Worm (Caenorhabditis elegans) whole organism, young adult: Measurements from ENCODE around the gene dct-1.

ENCODE experiments used
- F52B5.7 ChIP-seq: sonication (generic microtip); optimal IDR thresholded peaks from 2 replicates; lab custom pipeline; 2016; ENCODE audit warnings: mild to moderate bottlenecking, missing genetic modification characterization, missing compliant biosample characterization
- F57C9.4 ChIP-seq: sonication (generic microtip); optimal IDR thresholded peaks from 2 replicates; lab custom pipeline; 2017; ENCODE audit warnings: mild to moderate bottlenecking, missing genetic modification characterization, missing compliant biosample characterization
- K11D2.4 ChIP-seq: fragments of 200-800 bp; sonication (Bioruptor generic); IDR thresholded peaks from 2 replicates; pipeline ENCODE4 v1.3.6; 2022; ENCODE audit warnings: missing genetic modification reagents, missing genetic modification characterization, missing compliant biosample characterization
- Y53G8AR.9 ChIP-seq: fragments of 200-800 bp; sonication (Bioruptor generic); conservative IDR thresholded peaks from 2 replicates; pipeline ENCODE4 v1.3.6; 2022; ENCODE audit warnings: missing genetic modification reagents, missing genetic modification characterization, missing compliant biosample characterization
- Y67H2A.10 ChIP-seq: fragments of 200-800 bp; sonication (Bioruptor generic); conservative IDR thresholded peaks from 2 replicates; pipeline ENCODE4 v1.3.6; 2022; ENCODE audit warnings: missing genetic modification reagents, missing genetic modification characterization, missing compliant biosample characterization
- akir-1 ChIP-seq: fragments of 200-800 bp; sonication (Bioruptor generic); optimal IDR thresholded peaks from 2 replicates; lab custom pipeline; 2018; ENCODE audit warnings: mild to moderate bottlenecking, missing genetic modification characterization, moderate library complexity, missing compliant biosample characterization
- atf-7 ChIP-seq: sonication (generic microtip); optimal IDR thresholded peaks from 2 replicates; lab custom pipeline; 2017; ENCODE audit warnings: mild to moderate bottlenecking, missing genetic modification characterization, missing compliant biosample characterization
- cebp-1 ChIP-seq, 2 experiments: fragments of 200-800 bp in 1 of 2; sonication (Bioruptor generic) in 1 of 2; sonication (generic microtip) in 1 of 2; IDR thresholded peaks in 1 of 2; optimal IDR thresholded peaks in 1 of 2; 2 replicates each; pipeline versions ENCODE4 v1.3.6 to Lab custom; 2017 to 2022; ENCODE audit warnings: missing compliant biosample characterization in 2 of 2, missing genetic modification characterization in 2 of 2, mild to moderate bottlenecking in 1 of 2, missing genetic modification reagents in 1 of 2, moderate library complexity in 1 of 2
- ceh-40 ChIP-seq: fragments of 200-800 bp; sonication (Bioruptor generic); IDR thresholded peaks from 2 replicates; pipeline ENCODE4 v1.3.6; 2022; ENCODE audit warnings: missing genetic modification characterization, missing compliant biosample characterization
- chd-7 ChIP-seq: sonication (generic microtip); optimal IDR thresholded peaks from 2 replicates; lab custom pipeline; 2016; ENCODE audit warnings: mild to moderate bottlenecking, missing genetic modification characterization, moderate library complexity, missing compliant biosample characterization
- egl-18 ChIP-seq: fragments of 200-800 bp; sonication (Bioruptor generic); IDR thresholded peaks from 2 replicates; pipeline ENCODE4 v1.3.6; 2022; ENCODE audit warnings: missing genetic modification reagents, missing genetic modification characterization, missing compliant biosample characterization
- gei-17 ChIP-seq: fragments of 200-800 bp; sonication (Bioruptor generic); optimal IDR thresholded peaks from 2 replicates; lab custom pipeline; 2018; ENCODE audit warnings: mild to moderate bottlenecking, missing genetic modification characterization, missing compliant biosample characterization
- hsf-1 ChIP-seq: fragments of 200-800 bp; sonication (Bioruptor generic); IDR thresholded peaks from 2 replicates; pipeline ENCODE4 v1.3.6; 2022; ENCODE audit warnings: missing genetic modification reagents, missing genetic modification characterization, missing compliant biosample characterization
- let-607 ChIP-seq, 2 experiments: fragments of 200-800 bp in 1 of 2; sonication (Bioruptor generic) in 1 of 2; sonication (generic microtip) in 1 of 2; optimal IDR thresholded peaks; 2 replicates each; lab custom pipeline; 2016 to 2018; ENCODE audit warnings: mild to moderate bottlenecking in 2 of 2, missing compliant biosample characterization in 2 of 2, missing genetic modification characterization in 2 of 2, moderate library complexity in 2 of 2, missing genotype in 1 of 2
- lin-26 ChIP-seq: fragments of 200-800 bp; sonication (Bioruptor generic); IDR thresholded peaks from 2 replicates; pipeline ENCODE4 v1.3.6; 2022; ENCODE audit warnings: missing genetic modification reagents, missing genetic modification characterization, missing compliant biosample characterization
- lin-35 ChIP-seq, 3 experiments: fragments of 150-350 bp in 2 of 3; sonication (generic microtip) in 1 of 3; optimal IDR thresholded peaks; 2 replicates each; lab custom pipeline; 2014 to 2018; ENCODE audit warnings: missing biosample characterization in 3 of 3, missing genetic modification characterization in 3 of 3, missing genetic modification reagents in 3 of 3
- lin-40 ChIP-seq: sonication (generic microtip); optimal IDR thresholded peaks from 2 replicates; lab custom pipeline; 2016; ENCODE audit warnings: missing genetic modification characterization, mild to moderate bottlenecking, missing compliant biosample characterization, missing genotype, missing genetic modification reagents
- lin-54 ChIP-seq: fragments of 200-800 bp; sonication (Bioruptor generic); optimal IDR thresholded peaks from 2 replicates; lab custom pipeline; 2018; ENCODE audit warnings: mild to moderate bottlenecking, missing genetic modification characterization, missing compliant biosample characterization
- madf-3 ChIP-seq: fragments of 200-800 bp; sonication (Bioruptor generic); IDR thresholded peaks from 2 replicates; pipeline ENCODE4 v1.3.6; 2022; ENCODE audit warnings: missing genetic modification reagents, missing genetic modification characterization, missing compliant biosample characterization
- mcd-1 ChIP-seq: fragments of 200-800 bp; sonication (Bioruptor generic); IDR thresholded peaks from 2 replicates; pipeline ENCODE4 v1.3.6; 2022; ENCODE audit warnings: missing genetic modification reagents, missing genetic modification characterization, missing compliant biosample characterization
- nfyb-1 ChIP-seq: fragments of 200-800 bp; sonication (Bioruptor generic); IDR thresholded peaks from 2 replicates; pipeline ENCODE4 v1.3.6; 2022; ENCODE audit warnings: missing genetic modification reagents, missing genetic modification characterization, missing compliant biosample characterization
- nhr-80 ChIP-seq: sonication (generic microtip); optimal IDR thresholded peaks from 2 replicates; lab custom pipeline; 2016; ENCODE audit warnings: missing genetic modification characterization, missing compliant biosample characterization
- pha-4 ChIP-seq: fragments of 150-350 bp; sonication (generic microtip); optimal IDR thresholded peaks from 2 replicates; lab custom pipeline; 2014; ENCODE audit warnings: missing biosample characterization, missing genetic modification reagents, missing genetic modification characterization
- repo-1 ChIP-seq: sonication (generic microtip); optimal IDR thresholded peaks from 2 replicates; lab custom pipeline; 2017; ENCODE audit warnings: mild to moderate bottlenecking, missing genetic modification characterization, missing compliant biosample characterization
- rpc-1 ChIP-seq, 2 experiments: fragments of 150-350 bp in 1 of 2; sonication (generic microtip) in 1 of 2; optimal IDR thresholded peaks; 2 replicates each; lab custom pipeline; 2014 to 2018; ENCODE audit warnings: missing biosample characterization in 1 of 2, missing genetic modification characterization in 1 of 2, missing genetic modification reagents in 1 of 2, missing genotype in 1 of 2
- somi-1 ChIP-seq: fragments of 200-800 bp; sonication (Bioruptor generic); optimal IDR thresholded peaks from 2 replicates; lab custom pipeline; 2018; ENCODE audit warnings: mild to moderate bottlenecking, missing genetic modification characterization, missing compliant biosample characterization
- ztf-22 ChIP-seq: fragments of 200-800 bp; sonication (Bioruptor generic); optimal IDR thresholded peaks from 2 replicates; lab custom pipeline; 2018; ENCODE audit warnings: mild to moderate bottlenecking, missing genetic modification characterization, moderate library complexity, missing compliant biosample characterization
- ztf-26 ChIP-seq: sonication (generic microtip); optimal IDR thresholded peaks from 2 replicates; lab custom pipeline; 2017; ENCODE audit warnings: missing genetic modification characterization, missing compliant biosample characterization
- ztf-28 ChIP-seq: fragments of 200-800 bp; sonication (Bioruptor generic); IDR thresholded peaks from 2 replicates; pipeline ENCODE4 v1.3.6; 2022; ENCODE audit warnings: missing genetic modification reagents, missing genetic modification characterization, missing compliant biosample characterization
- ztf-3 ChIP-seq: fragments of 200-800 bp; sonication (Bioruptor generic); optimal IDR thresholded peaks from 2 replicates; lab custom pipeline; 2018; ENCODE audit warnings: mild to moderate bottlenecking, missing genetic modification characterization, missing compliant biosample characterization

dct-1 gene

ce11 chrX:7985495-7986029, 31.4 kb downstream of the dct-1 start, which contains the start of gene F45E1.4:
TSS of gene F45E1.4 (plus strand) at chrX:7985979.
- no peak for TF ChIP-seq Y67H2A.10 (GFP tag; lab: Robert Waterston, UW)
- 0 out of 2 replicates have a peak, but pooled peaks have one; percentile 19 for TF ChIP-seq hsf-1 (GFP tag; lab: Robert Waterston, UW)
- TF ChIP-seq gei-17: no peak

ce11 chrX:7986892-7987291, 32.7 kb downstream of the dct-1 start:
- peak; percentile 5 for TF ChIP-seq pha-4 (tag; lab: Kevin White, UChicago)
- 0 out of 2 replicates have a peak, but pooled peaks have one; percentile 14 for TF ChIP-seq mcd-1 (GFP tag; lab: Robert Waterston, UW)
- peak; percentile 56 for TF ChIP-seq lin-40 (tag; lab: Kevin White, UChicago)
- peak in 1 of 2 experiments; percentile 34 for TF ChIP-seq let-607 (tag; optimal IDR thresholded peaks at IDR 0.05; lab: Kevin White, UChicago)
- TF ChIP-seq somi-1: peak; percentile 67
- TF ChIP-seq F52B5.7: no peak
- no peak for TF ChIP-seq lin-54 (GFP tag; lab: Kevin White, UChicago)
- TF ChIP-seq egl-18 (GFP tag; lab: Robert Waterston, UW): no peak
- peak; percentile 19 for TF ChIP-seq chd-7 (tag; lab: Kevin White, UChicago)
- TF ChIP-seq hsf-1 (GFP tag; lab: Robert Waterston, UW): no peak
- TF ChIP-seq F57C9.4: no peak
- TF ChIP-seq K11D2.4 (GFP tag; lab: Robert Waterston, UW): peak; percentile 53; the same call in 1 of the 2 replicates
- TF ChIP-seq repo-1: peak; percentile 14
- no peak for TF ChIP-seq cebp-1 (GFP tag; IDR thresholded peaks at IDR 0.05; lab: Robert Waterston, UW)
- TF ChIP-seq cebp-1 (tag; optimal IDR thresholded peaks at IDR 0.05; lab: Kevin White, UChicago): peak; percentile 28
- peak; percentile 43 for TF ChIP-seq nhr-80 (tag; lab: Kevin White, UChicago)
- 0 out of 2 replicates have a peak, but pooled peaks have one; percentile 45 for TF ChIP-seq ceh-40 (GFP tag; lab: Robert Waterston, UW)
- peak in 1 of 3 experiments; percentile 14 for TF ChIP-seq lin-35 (GFP tag; optimal IDR thresholded peaks at IDR 0.05; lab: Kevin White, UChicago)
- TF ChIP-seq lin-26 (GFP tag; lab: Robert Waterston, UW): peak; percentile 40; the same call in 1 of the 2 replicates
- TF ChIP-seq atf-7 (tag; lab: Kevin White, UChicago): peak; percentile 26
- TF ChIP-seq akir-1 (GFP tag; lab: Kevin White, UChicago): no peak
- TF ChIP-seq nfyb-1 (GFP tag; lab: Robert Waterston, UW): no peak
- TF ChIP-seq ztf-26 (tag; lab: Kevin White, UChicago): peak; percentile 62
- peak; percentile 40 for TF ChIP-seq ztf-22 (GFP tag; lab: Kevin White, UChicago)
- TF ChIP-seq, all 124 proteins: peak for 16

ce11 chrX:7988457-7988856, 34.3 kb downstream of the dct-1 start:
- TF ChIP-seq madf-3 (GFP tag; lab: Robert Waterston, UW): peak; percentile 59; the same call in 1 of the 2 replicates
- no peak for TF ChIP-seq ztf-28 (GFP tag; lab: Robert Waterston, UW)

- TF ChIP-seq ztf-3 (peak; percentile 12), ztf-26 (tag; lab: Kevin White, UChicago) (peak; percentile 39), rpc-1 (optimal IDR thresholded peaks at IDR 0.05; lab: Kevin White, UChicago) (no peak), rpc-1 (tag; optimal IDR thresholded peaks at IDR 0.05; lab: Kevin White, UChicago) (no peak), madf-3 (GFP tag; lab: Robert Waterston, UW) (no peak), Y53G8AR.9 (GFP tag; lab: Robert Waterston, UW) (no peak)
- TF ChIP-seq, all 124 proteins: peak for 2
Observed at ce11 chrX:7989155-7989554, 35.0 kb downstream of the dct-1 start.
